Fruit fly (Drosophila melanogaster) whole organism, embryonic: Measurements from ENCODE around the gene CG32700.
A peak's percentile ranks its signal among the peaks of the same experiment; 100 is the strongest.

Experiments used
- Antp ChIP-seq: fragments of 200-800 bp; sonication (Bioruptor generic); optimal IDR thresholded peaks from 3 replicates; lab custom pipeline; 2016; ENCODE audit warnings: missing biosample characterization, missing genetic modification characterization
- Bdp1 ChIP-seq: fragments of 200-800 bp; sonication (Bioruptor generic); optimal IDR thresholded peaks from 3 replicates; lab custom pipeline; 2016; ENCODE audit warnings: missing biosample characterization, missing genetic modification characterization
- Bteb2 ChIP-seq: fragments of 200-800 bp; sonication (Bioruptor generic); optimal IDR thresholded peaks from 2 replicates; lab custom pipeline; 2016; ENCODE audit warnings: missing biosample characterization, missing genetic modification characterization
- CG10959 ChIP-seq: fragments of 200-800 bp; sonication (Bioruptor generic); IDR thresholded peaks from 2 replicates; pipeline ENCODE4 v1.3.6; 2022; ENCODE audit warnings: missing biosample characterization, missing genetic modification characterization
- CG11085 ChIP-seq: fragments of 200-800 bp; sonication (Bioruptor generic); IDR thresholded peaks from 2 replicates; pipeline ENCODE4 v1.3.6; 2022; ENCODE audit warnings: missing biosample characterization, missing genetic modification characterization
- CG14860 ChIP-seq: fragments of 200-800 bp; sonication (Bioruptor generic); IDR thresholded peaks from 3 replicates; pipeline ENCODE4 v1.3.6; 2022; ENCODE audit warnings: missing biosample characterization, missing genetic modification characterization; ENCODE audit not compliant: partially characterized antibody
- CG1647 ChIP-seq: fragments of 200-800 bp; sonication (Bioruptor generic); optimal IDR thresholded peaks from 3 replicates; lab custom pipeline; 2016; ENCODE audit warnings: missing biosample characterization, missing genetic modification characterization
- CG16779 ChIP-seq: fragments of 200-800 bp; sonication (Bioruptor generic); IDR thresholded peaks from 2 replicates; pipeline ENCODE4 v1.3.6; 2022; ENCODE audit warnings: missing biosample characterization, missing genetic modification characterization
- CG17328 ChIP-seq: fragments of 200-800 bp; sonication (Bioruptor generic); IDR thresholded peaks from 2 replicates; pipeline ENCODE4 v1.3.6; 2022; ENCODE audit warnings: missing biosample characterization, missing genetic modification characterization
- CG18599 ChIP-seq: fragments of 200-800 bp; sonication (Bioruptor generic); optimal IDR thresholded peaks from 3 replicates; lab custom pipeline; 2017; ENCODE audit warnings: missing biosample characterization, missing genetic modification characterization, mild to moderate bottlenecking, moderate library complexity, missing genetic modification reagents
- CG18619 ChIP-seq: fragments of 200-800 bp; sonication (Bioruptor generic); optimal IDR thresholded peaks from 3 replicates; lab custom pipeline; 2017; ENCODE audit warnings: missing biosample characterization, mild to moderate bottlenecking, missing genetic modification characterization
- CG2120 ChIP-seq: fragments of 200-800 bp; sonication (Bioruptor generic); optimal IDR thresholded peaks from 3 replicates; lab custom pipeline; 2016; ENCODE audit warnings: missing biosample characterization, missing genetic modification characterization
- CG30403 ChIP-seq: fragments of 200-800 bp; sonication (Bioruptor generic); optimal IDR thresholded peaks from 3 replicates; lab custom pipeline; 2016; ENCODE audit warnings: missing biosample characterization, missing genetic modification characterization
- CG3065 ChIP-seq: fragments of 200-800 bp; sonication (Bioruptor generic); optimal IDR thresholded peaks from 2 replicates; lab custom pipeline; 2016; ENCODE audit warnings: missing biosample characterization, missing genetic modification characterization
- CG4617 ChIP-seq: fragments of 200-800 bp; sonication (Bioruptor generic); optimal IDR thresholded peaks from 3 replicates; lab custom pipeline; 2016; ENCODE audit warnings: missing biosample characterization, missing genetic modification characterization, borderline replicate concordance
- CG6854 ChIP-seq: fragments of 200-800 bp; sonication (Bioruptor generic); optimal IDR thresholded peaks from 3 replicates; lab custom pipeline; 2017; ENCODE audit warnings: missing biosample characterization, mild to moderate bottlenecking, missing genetic modification characterization
- CG7839 ChIP-seq: fragments of 200-800 bp; sonication (Bioruptor generic); optimal IDR thresholded peaks from 3 replicates; lab custom pipeline; 2018; ENCODE audit warnings: missing biosample characterization, mild to moderate bottlenecking, missing genetic modification characterization, moderate library complexity
- E2f2 ChIP-seq: fragments of 200-800 bp; sonication (Bioruptor generic); IDR thresholded peaks from 2 replicates; pipeline ENCODE4 v1.3.6; 2022; ENCODE audit warnings: missing biosample characterization, missing genetic modification characterization
- HLH54F ChIP-seq: fragments of 200-800 bp; sonication (Bioruptor generic); optimal IDR thresholded peaks from 3 replicates; lab custom pipeline; 2016; ENCODE audit warnings: missing biosample characterization, missing genetic modification characterization
- HLHmδ ChIP-seq: fragments of 200-800 bp; sonication (Bioruptor generic); optimal IDR thresholded peaks from 2 replicates; lab custom pipeline; 2018; ENCODE audit warnings: missing biosample characterization, mild to moderate bottlenecking, missing genetic modification characterization, moderate library complexity
- Hsf ChIP-seq: fragments of 200-800 bp; sonication (Bioruptor generic); optimal IDR thresholded peaks from 3 replicates; lab custom pipeline; 2016; ENCODE audit warnings: missing biosample characterization, missing genetic modification characterization
- Mrtf ChIP-seq: fragments of 200-800 bp; sonication (Bioruptor generic); IDR thresholded peaks from 3 replicates; pipeline ENCODE4 v1.3.6; 2022; ENCODE audit warnings: missing biosample characterization, missing genetic modification characterization
- Taf1 ChIP-seq: fragments of 200-800 bp; sonication (Bioruptor generic); IDR thresholded peaks from 2 replicates; pipeline ENCODE4 v1.3.6; 2022; ENCODE audit warnings: missing biosample characterization, missing genetic modification characterization
- Trl ChIP-seq, 3 experiments: fragments of >200 bp in 2 of 3; fragments of 200-800 bp in 1 of 3; sonication (Bioruptor generic) in 1 of 3; optimal IDR thresholded peaks; 2 replicates in 1 of 3; 3 replicates in 2 of 3; lab custom pipeline; 2016 to 2017; ENCODE audit warnings: missing biosample characterization in 1 of 3, missing genetic modification characterization in 1 of 3
- Usf ChIP-seq: fragments of 200-800 bp; sonication (Bioruptor generic); optimal IDR thresholded peaks from 2 replicates; lab custom pipeline; 2017; ENCODE audit warnings: missing genotype, missing biosample characterization, missing genetic modification characterization
- ap ChIP-seq: fragments of 200-800 bp; sonication (Bioruptor generic); IDR thresholded peaks from 2 replicates; pipeline ENCODE4 v1.3.6; 2022; ENCODE audit warnings: missing biosample characterization, missing genetic modification characterization
- bab2 ChIP-seq: fragments of 200-800 bp; sonication (Bioruptor generic); optimal IDR thresholded peaks from 2 replicates; lab custom pipeline; 2016; ENCODE audit warnings: missing biosample characterization, missing genetic modification characterization
- chm ChIP-seq: fragments of 200-800 bp; sonication (Bioruptor generic); IDR thresholded peaks from 2 replicates; pipeline ENCODE4 v1.3.6; 2022; ENCODE audit warnings: missing biosample characterization, missing genetic modification characterization
- crc ChIP-seq: fragments of 200-800 bp; sonication (Bioruptor generic); optimal IDR thresholded peaks from 2 replicates; lab custom pipeline; 2016; ENCODE audit warnings: missing biosample characterization, missing genetic modification characterization
- croc ChIP-seq: fragments of 200-800 bp; sonication (Bioruptor generic); conservative IDR thresholded peaks from 3 replicates; pipeline ENCODE4 v1.3.6; 2022; ENCODE audit warnings: missing biosample characterization, missing genetic modification characterization
- disco-r ChIP-seq: fragments of 200-800 bp; sonication (Bioruptor generic); optimal IDR thresholded peaks from 2 replicates; lab custom pipeline; 2016; ENCODE audit warnings: missing biosample characterization, missing genetic modification characterization
- eve ChIP-seq, 2 experiments: fragments of >200 bp; optimal IDR thresholded peaks; 2 replicates each; lab custom pipeline; 2017; ENCODE audit warnings: missing biosample characterization in 2 of 2, missing genetic modification characterization in 2 of 2
- ewg ChIP-seq: fragments of 200-800 bp; sonication (Bioruptor generic); optimal IDR thresholded peaks from 3 replicates; lab custom pipeline; 2017; ENCODE audit warnings: mild to moderate bottlenecking, missing biosample characterization, missing genetic modification reagents, missing genetic modification characterization
- gce ChIP-seq: fragments of 200-800 bp; sonication (Bioruptor generic); IDR thresholded peaks from 3 replicates; pipeline ENCODE4 v1.3.6; 2022; ENCODE audit warnings: missing biosample characterization, missing genetic modification characterization
- inv ChIP-seq: fragments of 200-800 bp; sonication (Bioruptor generic); IDR thresholded peaks from 2 replicates; pipeline ENCODE4 v1.3.6; 2022; ENCODE audit warnings: missing biosample characterization, missing genetic modification characterization; ENCODE audit not compliant: partially characterized antibody
- jing ChIP-seq: fragments of 200-800 bp; sonication (Bioruptor generic); optimal IDR thresholded peaks from 2 replicates; lab custom pipeline; 2018; ENCODE audit warnings: missing biosample characterization, mild to moderate bottlenecking, missing genetic modification characterization
- mam ChIP-seq: fragments of 200-800 bp; sonication (Bioruptor generic); optimal IDR thresholded peaks from 3 replicates; lab custom pipeline; 2016; ENCODE audit warnings: missing biosample characterization, missing genetic modification characterization
- mld ChIP-seq: fragments of 200-800 bp; sonication (Bioruptor generic); IDR thresholded peaks from 3 replicates; pipeline ENCODE4 v1.3.6; 2022; ENCODE audit warnings: missing biosample characterization, missing genetic modification characterization; ENCODE audit not compliant: partially characterized antibody
- otp ChIP-seq: fragments of 200-800 bp; sonication (Bioruptor generic); IDR thresholded peaks from 3 replicates; pipeline ENCODE4, ENCODE4 v1.3.6; 2022; ENCODE audit warnings: missing biosample characterization, missing genetic modification characterization
- psq ChIP-seq: fragments of 200-800 bp; sonication (Bioruptor generic); optimal IDR thresholded peaks from 2 replicates; lab custom pipeline; 2017; ENCODE audit warnings: missing biosample characterization, missing genetic modification characterization
- pzg ChIP-seq: fragments of 200-800 bp; sonication (Bioruptor generic); optimal IDR thresholded peaks from 3 replicates; lab custom pipeline; 2018; ENCODE audit warnings: missing biosample characterization, mild to moderate bottlenecking, missing genetic modification characterization, moderate library complexity
- rib ChIP-seq: fragments of 200-800 bp; sonication (Bioruptor generic); IDR thresholded peaks from 2 replicates; pipeline ENCODE4 v1.3.6; 2022; ENCODE audit warnings: missing biosample characterization, missing genetic modification characterization
- sima ChIP-seq: fragments of 200-800 bp; sonication (Bioruptor generic); optimal IDR thresholded peaks from 2 replicates; lab custom pipeline; 2016; ENCODE audit warnings: missing biosample characterization, missing genetic modification characterization
- sr ChIP-seq: fragments of 200-800 bp; sonication (Bioruptor generic); IDR thresholded peaks from 3 replicates; pipeline ENCODE4 v1.3.6; 2022; ENCODE audit warnings: missing biosample characterization, missing genetic modification characterization
- tgo ChIP-seq: fragments of 200-800 bp; sonication (Bioruptor generic); IDR thresholded peaks from 3 replicates; pipeline ENCODE4 v1.3.6; 2022; ENCODE audit warnings: missing biosample characterization, missing genetic modification characterization
- ttk ChIP-seq: fragments of 200-800 bp; sonication (Bioruptor generic); IDR thresholded peaks from 2 replicates; pipeline ENCODE4 v2.1.2; 2022; ENCODE audit warnings: missing biosample characterization, missing genetic modification characterization
- twi ChIP-seq: fragments of 200-800 bp; optimal IDR thresholded peaks from 2 replicates; lab custom pipeline; 2019; ENCODE audit warnings: missing biosample characterization, mild to moderate bottlenecking, missing genetic modification characterization, moderate library complexity
- tx ChIP-seq: fragments of 200-800 bp; sonication (Bioruptor generic); optimal IDR thresholded peaks from 2 replicates; lab custom pipeline; 2016; ENCODE audit warnings: missing biosample characterization, missing genetic modification characterization
- wek ChIP-seq: fragments of 200-800 bp; sonication (Bioruptor generic); optimal IDR thresholded peaks from 3 replicates; lab custom pipeline; 2018; ENCODE audit warnings: missing biosample characterization, mild to moderate bottlenecking, missing genetic modification characterization, moderate library complexity
- zen2 ChIP-seq: fragments of 200-800 bp; sonication (Bioruptor generic); IDR thresholded peaks from 3 replicates; pipeline ENCODE4 v1.3.6; 2022; ENCODE audit warnings: missing biosample characterization, missing genetic modification characterization; ENCODE audit not compliant: partially characterized antibody

CG32700 gene

dm6 chrX:9583440-9584103 is 32.9 kb upstream of the CG32700 start (continued):
- TF ChIP-seq Trl (optimal IDR thresholded peaks at IDR 0.05; lab: Kevin White, UChicago) (peak in 1 of 2 experiments; percentile 8), Trl (GFP tag; optimal IDR thresholded peaks at IDR 0.05; lab: Kevin White, UChicago) (peak; percentile 13), disco-r (GFP tag; lab: Kevin White, UChicago) (peak; percentile 19), twi (tag; lab: Kevin White, UChicago) (peak; percentile 89), E2f2 (GFP tag; lab: Robert Waterston, UW) (peak; percentile 75), mam (peak; percentile 74), HLHmδ (GFP tag; lab: Kevin White, UChicago) (no peak), mld (GFP tag; lab: Robert Waterston, UW) (no peak), Mrtf (GFP tag; lab: Robert Waterston, UW) (peak; percentile 89), rib (peak; percentile 92), Taf1 (GFP tag; lab: Robert Waterston, UW) (peak; percentile 91), ewg (peak; percentile 87), CG2120 (peak; percentile 90), CG14860 (GFP tag; lab: Robert Waterston, UW) (no peak), CG7839 (tag; lab: Kevin White, UChicago) (peak; percentile 96), CG10959 (GFP tag; lab: Robert Waterston, UW) (peak; percentile 73), Hsf (GFP tag; lab: Kevin White, UChicago) (peak; percentile 86), CG1647 (peak; percentile 31), CG3065 (GFP tag; lab: Kevin White, UChicago) (peak; percentile 82), CG11085 (GFP tag; lab: Robert Waterston, UW) (peak; percentile 81), CG18619 (GFP tag; lab: Kevin White, UChicago) (peak; percentile 95), croc (GFP tag; lab: Robert Waterston, UW) (peak; percentile 91), zen2 (GFP tag; lab: Robert Waterston, UW) (no peak), sima (no peak), gce (GFP tag; lab: Robert Waterston, UW) (peak; percentile 93), bab2 (peak; percentile 65), crc (GFP tag; lab: Kevin White, UChicago) (peak; percentile 54), Bdp1 (peak; percentile 59), CG16779 (GFP tag; lab: Robert Waterston, UW) (peak; percentile 85; the same call in 1 of the 2 replicates), jing (GFP tag; lab: Kevin White, UChicago) (peak; percentile 79), eve (GFP tag; optimal IDR thresholded peaks at IDR 0.05; lab: Kevin White, UChicago) (peak in 1 of 2 experiments; percentile 95), CG17328 (peak; percentile 90), tgo (peak; percentile 94), wek (GFP tag; lab: Kevin White, UChicago) (peak; percentile 72), Usf (GFP tag; lab: Kevin White, UChicago) (peak; percentile 91), ap (GFP tag; lab: Robert Waterston, UW) (peak; percentile 91), otp (GFP tag; lab: Robert Waterston, UW) (peak; percentile 87), pzg (peak; percentile 11), psq (GFP tag; lab: Kevin White, UChicago) (peak; percentile 74), inv (GFP tag; lab: Robert Waterston, UW) (no peak), sr (GFP tag; lab: Robert Waterston, UW) (peak; percentile 64; the same call in 2 of the 3 replicates), HLH54F (peak; percentile 56), CG4617 (peak; percentile 72), CG30403 (GFP tag; lab: Kevin White, UChicago) (peak; percentile 93), CG6854 (GFP tag; lab: Kevin White, UChicago) (peak; percentile 94), ttk (GFP tag; lab: Robert Waterston, UW) (peak; percentile 88), chm (GFP tag; lab: Robert Waterston, UW) (peak; percentile 93), Bteb2 (GFP tag; lab: Kevin White, UChicago) (peak; percentile 78), Antp (GFP tag; lab: Kevin White, UChicago) (peak; percentile 28), tx (GFP tag; lab: Kevin White, UChicago) (peak; percentile 47), CG18599 (GFP tag; lab: Kevin White, UChicago) (peak; percentile 98)
